Worm (Caenorhabditis elegans) whole organism, L4 larva: ENCODE measurements around the gene him-4.
A peak's percentile ranks its signal among the peaks of the same experiment; 100 is the strongest.
"Not testable (repeated sequence)": the region's sequence is repeated elsewhere in the genome, so short reads cannot be mapped to it uniquely, and the experiment has no call there.

Experiments used
- D1046.2 ChIP-seq: fragments of 200-800 bp; sonication (Bioruptor generic); IDR thresholded peaks from 2 replicates; pipeline ENCODE4 v1.3.6; 2022; ENCODE audit warnings: missing genetic modification characterization, missing compliant biosample characterization
- F10B5.3 ChIP-seq: sonication (generic microtip); optimal IDR thresholded peaks from 2 replicates; lab custom pipeline; 2016; ENCODE audit warnings: mild to moderate bottlenecking, missing genetic modification characterization, missing compliant biosample characterization
- F37D6.2 ChIP-seq: sonication (generic microtip); optimal IDR thresholded peaks from 2 replicates; lab custom pipeline; 2016; ENCODE audit warnings: mild to moderate bottlenecking, missing genetic modification characterization, missing compliant biosample characterization
- F49E8.2 ChIP-seq: sonication (generic microtip); optimal IDR thresholded peaks from 2 replicates; lab custom pipeline; 2016; ENCODE audit warnings: missing compliant biosample characterization, mild to moderate bottlenecking, missing genetic modification characterization, borderline replicate concordance
- T20F7.1 ChIP-seq: fragments of 200-800 bp; sonication (Bioruptor generic); optimal IDR thresholded peaks from 2 replicates; lab custom pipeline; 2018; ENCODE audit warnings: mild to moderate bottlenecking, missing genetic modification characterization, missing compliant biosample characterization
- T26A8.4 ChIP-seq: fragments of 200-800 bp; sonication (Bioruptor generic); IDR thresholded peaks from 2 replicates; pipeline ENCODE4 v1.3.6; 2022; ENCODE audit warnings: missing genetic modification characterization, missing compliant biosample characterization
- Y105C5A.15 ChIP-seq: fragments of 200-800 bp; sonication (Bioruptor generic); IDR thresholded peaks from 2 replicates; pipeline ENCODE4 v1.3.6; 2022; ENCODE audit warnings: missing genetic modification characterization, missing compliant biosample characterization
- Y48G9A.11 ChIP-seq: fragments of 200-800 bp; sonication (Bioruptor generic); IDR thresholded peaks from 2 replicates; pipeline ENCODE4 v1.3.6; 2022; ENCODE audit warnings: missing genetic modification reagents, missing genetic modification characterization, missing compliant biosample characterization
- aha-1 ChIP-seq: fragments of 150-350 bp; peaks from one replicate; lab custom pipeline; 2014; ENCODE audit warnings: missing biosample characterization, missing genetic modification characterization
- arid-1 ChIP-seq: fragments of 200-800 bp; sonication (Bioruptor generic); conservative IDR thresholded peaks from 2 replicates; pipeline ENCODE4 v1.3.6; 2022; ENCODE audit warnings: missing genetic modification reagents, missing genetic modification characterization, missing compliant biosample characterization
- ceh-20 ChIP-seq: fragments of 200-800 bp; sonication (Bioruptor generic); IDR thresholded peaks from 2 replicates; pipeline ENCODE4 v1.3.6; 2022; ENCODE audit warnings: missing genetic modification reagents, missing genetic modification characterization, missing compliant biosample characterization
- ceh-32 ChIP-seq: sonication (generic microtip); optimal IDR thresholded peaks from 2 replicates; lab custom pipeline; 2016; ENCODE audit warnings: mild to moderate bottlenecking, missing genetic modification characterization, missing compliant biosample characterization; ENCODE audit not compliant: poor library complexity
- ceh-44 ChIP-seq: fragments of 200-800 bp; sonication (Bioruptor generic); IDR thresholded peaks from 2 replicates; pipeline ENCODE4 v1.3.6; 2022; ENCODE audit warnings: missing genetic modification reagents, missing genetic modification characterization, missing compliant biosample characterization
- cey-2 ChIP-seq: sonication (generic microtip); optimal IDR thresholded peaks from 3 replicates; lab custom pipeline; 2017; ENCODE audit warnings: missing genetic modification characterization, mild to moderate bottlenecking, missing compliant biosample characterization, antibody characterized with exemption, borderline replicate concordance; ENCODE audit not compliant: insufficient read depth
- ctbp-1 ChIP-seq: fragments of 200-800 bp; sonication (Bioruptor generic); IDR thresholded peaks from 2 replicates; pipeline ENCODE4 v1.3.6; 2022; ENCODE audit warnings: missing genetic modification reagents, missing genetic modification characterization, missing compliant biosample characterization
- daf-19 ChIP-seq: fragments of 200-800 bp; sonication (Bioruptor generic); conservative IDR thresholded peaks from 2 replicates; pipeline ENCODE4 v1.3.6; 2022; ENCODE audit warnings: missing genetic modification characterization, missing compliant biosample characterization
- daf-8 ChIP-seq: fragments of 200-800 bp; sonication (Bioruptor generic); IDR thresholded peaks from 2 replicates; pipeline ENCODE4 v1.3.6; 2022; ENCODE audit warnings: missing genetic modification characterization, missing compliant biosample characterization
- dmd-6 ChIP-seq: fragments of 200-800 bp; sonication (Bioruptor generic); IDR thresholded peaks from 2 replicates; pipeline ENCODE4 v1.3.6; 2022; ENCODE audit warnings: missing genetic modification reagents, missing genetic modification characterization, missing compliant biosample characterization
- dmd-9 ChIP-seq: fragments of 200-800 bp; sonication (Bioruptor generic); IDR thresholded peaks from 2 replicates; pipeline ENCODE4 v1.3.6; 2022; ENCODE audit warnings: missing genetic modification reagents, missing genetic modification characterization, missing compliant biosample characterization
- egl-43 ChIP-seq: fragments of 200-800 bp; sonication (Bioruptor generic); IDR thresholded peaks from 2 replicates; pipeline ENCODE4 v1.3.6; 2022; ENCODE audit warnings: missing genetic modification reagents, missing genetic modification characterization, missing compliant biosample characterization
- gei-8 ChIP-seq: fragments of 200-800 bp; sonication (Bioruptor generic); optimal IDR thresholded peaks from 2 replicates; lab custom pipeline; 2018; ENCODE audit warnings: mild to moderate bottlenecking, missing genetic modification characterization, missing compliant biosample characterization
- hmg-1.1 ChIP-seq: fragments of 200-800 bp; sonication (Bioruptor generic); IDR thresholded peaks from 2 replicates; pipeline ENCODE4 v1.3.6; 2022; ENCODE audit warnings: missing genetic modification reagents, missing genetic modification characterization, missing compliant biosample characterization
- jun-1 ChIP-seq: fragments of 150-350 bp; optimal IDR thresholded peaks from 2 replicates; lab custom pipeline; 2014; ENCODE audit warnings: missing biosample characterization, missing genetic modification reagents, missing genetic modification characterization
- lim-7 ChIP-seq: fragments of 200-800 bp; sonication (Bioruptor generic); IDR thresholded peaks from 2 replicates; pipeline ENCODE4 v1.3.6; 2022; ENCODE audit warnings: missing genetic modification characterization, missing compliant biosample characterization
- lin-1 ChIP-seq: fragments of 200-800 bp; sonication (Bioruptor generic); IDR thresholded peaks from 2 replicates; pipeline ENCODE4 v1.3.6; 2022; ENCODE audit warnings: missing genetic modification reagents, missing genetic modification characterization, missing compliant biosample characterization
- lin-29 ChIP-seq: fragments of 200-800 bp; sonication (Bioruptor generic); IDR thresholded peaks from 2 replicates; pipeline ENCODE4 v1.3.6; 2022; ENCODE audit warnings: missing genetic modification reagents, missing genetic modification characterization, missing compliant biosample characterization
- lin-38 ChIP-seq: fragments of 200-800 bp; sonication (Bioruptor generic); IDR thresholded peaks from 2 replicates; pipeline ENCODE4 v1.3.6; 2022; ENCODE audit warnings: missing genetic modification reagents, missing genetic modification characterization, missing compliant biosample characterization
- lir-3 ChIP-seq: sonication (generic microtip); optimal IDR thresholded peaks from 2 replicates; lab custom pipeline; 2016; ENCODE audit warnings: mild to moderate bottlenecking, missing genetic modification characterization, missing compliant biosample characterization
- madf-5 ChIP-seq, 2 experiments: fragments of 200-800 bp; sonication (Bioruptor generic); IDR thresholded peaks; 2 replicates each; pipeline ENCODE4 v1.3.6; 2022; ENCODE audit warnings: missing compliant biosample characterization in 2 of 2, missing genetic modification characterization in 2 of 2
- mdl-1 ChIP-seq, 2 experiments: fragments of 150-350 bp in 1 of 2; sonication (generic microtip) in 1 of 2; optimal IDR thresholded peaks; 2 replicates each; lab custom pipeline; 2014 to 2017; ENCODE audit warnings: missing biosample characterization in 2 of 2, missing genetic modification characterization in 2 of 2
- mes-2 ChIP-seq: sonication (generic microtip); optimal IDR thresholded peaks from 2 replicates; lab custom pipeline; 2016; ENCODE audit warnings: missing genotype, mild to moderate bottlenecking, missing genetic modification characterization, missing compliant biosample characterization; ENCODE audit not compliant: poor library complexity, severe bottlenecking
- mxl-2 ChIP-seq: fragments of 200-800 bp; sonication (Bioruptor generic); conservative IDR thresholded peaks from 2 replicates; pipeline ENCODE4 v1.3.6; 2022; ENCODE audit warnings: missing genetic modification reagents, missing genetic modification characterization, missing compliant biosample characterization
- mxl-3 ChIP-seq: fragments of 200-800 bp; sonication (Bioruptor generic); optimal IDR thresholded peaks from 2 replicates; lab custom pipeline; 2018; ENCODE audit warnings: mild to moderate bottlenecking, missing genetic modification characterization, missing compliant biosample characterization
- nhr-111 ChIP-seq: fragments of 200-800 bp; sonication (Bioruptor generic); optimal IDR thresholded peaks from 2 replicates; lab custom pipeline; 2018; ENCODE audit warnings: mild to moderate bottlenecking, missing genetic modification characterization, missing compliant biosample characterization
- nhr-28 ChIP-seq: fragments of 150-350 bp; optimal IDR thresholded peaks from 2 replicates; lab custom pipeline; 2014; ENCODE audit warnings: missing biosample characterization, missing genetic modification characterization
- nhr-6 ChIP-seq: fragments of 150-350 bp; optimal IDR thresholded peaks from 2 replicates; lab custom pipeline; 2014; ENCODE audit warnings: missing biosample characterization, missing genetic modification characterization
- nhr-77 ChIP-seq: fragments of 150-350 bp; optimal IDR thresholded peaks from 2 replicates; lab custom pipeline; 2014; ENCODE audit warnings: missing biosample characterization, missing genetic modification characterization
- pha-4 ChIP-seq, 2 experiments: fragments of 150-350 bp in 1 of 2; fragments of 200-800 bp in 1 of 2; sonication (Bioruptor generic) in 1 of 2; IDR thresholded peaks in 1 of 2; optimal IDR thresholded peaks in 1 of 2; 2 replicates each; pipeline versions ENCODE4 v1.3.6 to Lab custom; 2014 to 2022; ENCODE audit warnings: missing genetic modification characterization in 2 of 2, missing genetic modification reagents in 2 of 2, missing biosample characterization in 1 of 2, missing compliant biosample characterization in 1 of 2
- rbr-2 ChIP-seq: sonication (generic microtip); optimal IDR thresholded peaks from 2 replicates; lab custom pipeline; 2016; ENCODE audit warnings: missing genotype, missing genetic modification characterization, missing compliant biosample characterization
- saeg-2 ChIP-seq: fragments of 200-800 bp; sonication (Bioruptor generic); IDR thresholded peaks from 2 replicates; pipeline ENCODE4 v1.3.6; 2022; ENCODE audit warnings: missing genetic modification reagents, missing genetic modification characterization, missing compliant biosample characterization
- set-16 ChIP-seq: fragments of 200-800 bp; sonication (Bioruptor generic); IDR thresholded peaks from 2 replicates; pipeline ENCODE4 v1.3.6; 2022; ENCODE audit warnings: missing genetic modification reagents, missing genetic modification characterization, missing compliant biosample characterization
- spr-1 ChIP-seq: sonication (generic microtip); optimal IDR thresholded peaks from 2 replicates; lab custom pipeline; 2016; ENCODE audit warnings: mild to moderate bottlenecking, missing genetic modification characterization, missing compliant biosample characterization
- spr-3 ChIP-seq: fragments of 200-800 bp; sonication (Bioruptor generic); optimal IDR thresholded peaks from 2 replicates; lab custom pipeline; 2018; ENCODE audit warnings: mild to moderate bottlenecking, missing genetic modification characterization, missing compliant biosample characterization
- unc-39 ChIP-seq: sonication (generic microtip); optimal IDR thresholded peaks from 2 replicates; lab custom pipeline; 2017; ENCODE audit warnings: missing biosample characterization, missing genetic modification characterization
- unc-62 ChIP-seq, 3 experiments: fragments of 150-350 bp in 1 of 3; sonication (generic microtip); optimal IDR thresholded peaks in 2 of 3; peaks in 1 of 3; 1 replicate in 1 of 3; 2 replicates in 2 of 3; lab custom pipeline; 2014 to 2017; ENCODE audit warnings: missing biosample characterization in 3 of 3, missing genetic modification characterization in 3 of 3, missing genetic modification reagents in 3 of 3, missing genotype in 1 of 3
- zfp-2 ChIP-seq: sonication (generic microtip); optimal IDR thresholded peaks from 2 replicates; lab custom pipeline; 2016; ENCODE audit warnings: mild to moderate bottlenecking, missing genetic modification characterization, missing compliant biosample characterization
- zfp-3 ChIP-seq: fragments of 200-800 bp; sonication (Bioruptor generic); conservative IDR thresholded peaks from 2 replicates; pipeline ENCODE4 v1.3.6; 2022; ENCODE audit warnings: missing genetic modification reagents, missing genetic modification characterization, missing compliant biosample characterization
- zip-11 ChIP-seq: fragments of 200-800 bp; sonication (Bioruptor generic); IDR thresholded peaks from 2 replicates; pipeline ENCODE4 v1.3.6; 2022; ENCODE audit warnings: missing genetic modification characterization, missing compliant biosample characterization
- zip-2 ChIP-seq: fragments of 150-350 bp; optimal IDR thresholded peaks from 2 replicates; lab custom pipeline; 2014; ENCODE audit warnings: missing biosample characterization, missing genetic modification characterization

Gene him-4

DNA sequence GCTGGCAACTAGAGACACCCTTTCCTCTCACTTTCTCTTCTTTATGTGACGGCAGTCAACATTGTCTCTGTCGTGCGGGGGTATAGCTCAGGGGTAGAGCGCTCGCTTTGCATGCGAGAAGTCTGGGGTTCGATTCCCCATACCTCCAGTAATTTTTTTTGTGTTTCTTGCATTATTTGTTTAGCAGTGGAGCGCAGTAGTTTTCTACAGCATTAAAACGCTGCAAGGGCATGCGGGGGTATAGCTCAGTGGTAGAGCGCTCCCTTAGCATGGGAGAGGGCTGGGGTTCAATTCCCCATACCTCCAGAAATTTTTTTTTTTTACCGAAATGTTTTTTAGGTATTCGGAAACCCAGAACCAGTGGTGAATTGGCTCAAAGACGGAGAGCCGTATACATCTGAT is 26.1 kb downstream of the him-4 start (continued):
- TF ChIP-seq pha-4 (GFP tag; IDR thresholded peaks at IDR 0.05; lab: Robert Waterston, UW) (peak; percentile 98), nhr-77 (tag; lab: Kevin White, UChicago) (peak; percentile 42), lin-38 (GFP tag; lab: Robert Waterston, UW) (peak; percentile 91), dmd-9 (GFP tag; lab: Robert Waterston, UW) (peak; percentile 93), daf-19 (GFP tag; lab: Robert Waterston, UW) (peak; percentile 97), lin-1 (GFP tag; lab: Robert Waterston, UW) (peak; percentile 97), F49E8.2 (tag; lab: Kevin White, UChicago) (peak; percentile 92), zfp-2 (tag; lab: Kevin White, UChicago) (peak; percentile 78), egl-43 (GFP tag; lab: Robert Waterston, UW) (peak; percentile 100), nhr-28 (tag; lab: Kevin White, UChicago) (peak; percentile 69), spr-3 (GFP tag; lab: Kevin White, UChicago) (peak; percentile 93), madf-5 (GFP tag; IDR thresholded peaks at IDR 0.05; lab: Robert Waterston, UW) (peak; percentile 86 to 96), F10B5.3 (peak; percentile 89), nhr-111 (GFP tag; lab: Kevin White, UChicago) (peak; percentile 96), D1046.2 (GFP tag; lab: Robert Waterston, UW) (peak; percentile 96), T20F7.1 (GFP tag; lab: Kevin White, UChicago) (peak; percentile 70), hmg-1.1 (GFP tag; lab: Robert Waterston, UW) (peak; percentile 99), zip-11 (peak; percentile 89), T26A8.4 (GFP tag; lab: Robert Waterston, UW) (peak; percentile 96), ceh-32 (tag; lab: Kevin White, UChicago) (peak; percentile 67), gei-8 (GFP tag; lab: Kevin White, UChicago) (peak; percentile 91), jun-1 (peak; percentile 71), dmd-6 (GFP tag; lab: Robert Waterston, UW) (peak; percentile 93), zfp-3 (GFP tag; lab: Robert Waterston, UW) (peak; percentile 94), arid-1 (GFP tag; lab: Robert Waterston, UW) (peak; percentile 97), set-16 (GFP tag; lab: Robert Waterston, UW) (peak; percentile 70), cey-2 (tag; lab: Kevin White, UChicago) (peak; percentile 9), Y48G9A.11 (GFP tag; lab: Robert Waterston, UW) (peak; percentile 90), rbr-2 (peak; percentile 95), mxl-2 (GFP tag; lab: Robert Waterston, UW) (peak; percentile 87), mes-2 (tag; lab: Kevin White, UChicago) (peak; percentile 87), daf-8 (GFP tag; lab: Robert Waterston, UW) (peak; percentile 97; the same call in 1 of the 2 replicates), lin-29 (peak; percentile 93), zip-2 (tag; lab: Kevin White, UChicago) (peak; percentile 68), ctbp-1 (GFP tag; lab: Robert Waterston, UW) (peak; percentile 98), lir-3 (tag; lab: Kevin White, UChicago) (peak; percentile 92), ceh-20 (GFP tag; lab: Robert Waterston, UW) (peak; percentile 97), saeg-2 (GFP tag; lab: Robert Waterston, UW) (peak; percentile 93), lim-7 (GFP tag; lab: Robert Waterston, UW) (peak; percentile 99), F37D6.2 (tag; lab: Kevin White, UChicago) (peak; percentile 86), unc-39 (peak; percentile 81), Y105C5A.15 (GFP tag; lab: Robert Waterston, UW) (peak; percentile 92), unc-62 (GFP tag; optimal IDR thresholded peaks at IDR 0.05 in 1 of 2; lab: Kevin White, UChicago) (peak in 1 of 2 experiments; percentile 96), ceh-44 (peak; percentile 95), spr-1 (tag; lab: Kevin White, UChicago) (peak; percentile 94), aha-1 (tag; lab: Kevin White, UChicago) (peak; percentile 99), mdl-1 (tag; optimal IDR thresholded peaks at IDR 0.05; lab: Kevin White, UChicago) (peak; percentile 51 to 72), mxl-3 (GFP tag; lab: Kevin White, UChicago) (peak; percentile 71), nhr-6 (tag; lab: Kevin White, UChicago) (peak; percentile 72)
- TF ChIP-seq pha-4, unc-62 (tag; optimal IDR thresholded peaks at IDR 0.05; lab: Kevin White, UChicago): not testable (repeated sequence)
